Fruit fly (Drosophila melanogaster) whole organism, embryonic: Measurements from ENCODE around the gene Drsl4.
A peak's percentile ranks its signal among the peaks of the same experiment; 100 is the strongest.

ENCODE experiments used
- Asciz ChIP-seq: fragments of 200-800 bp; sonication (Bioruptor generic); optimal IDR thresholded peaks from 2 replicates; lab custom pipeline; 2017; ENCODE audit warnings: missing biosample characterization, mild to moderate bottlenecking, missing genetic modification characterization, missing genetic modification reagents
- CG1233 ChIP-seq: fragments of 200-800 bp; sonication (Bioruptor generic); optimal IDR thresholded peaks from 4 replicates; lab custom pipeline; 2018; ENCODE audit warnings: missing biosample characterization, mild to moderate bottlenecking, missing genetic modification characterization
- CG13123 ChIP-seq: fragments of 200-800 bp; sonication (Bioruptor generic); optimal IDR thresholded peaks from 2 replicates; lab custom pipeline; 2016; ENCODE audit warnings: missing biosample characterization, missing genetic modification characterization
- CG13296 ChIP-seq: fragments of 200-800 bp; sonication (Bioruptor generic); optimal IDR thresholded peaks from 3 replicates; lab custom pipeline; 2018; ENCODE audit warnings: missing biosample characterization, mild to moderate bottlenecking, missing genetic modification characterization
- CG13775 ChIP-seq: fragments of 200-800 bp; sonication (Bioruptor generic); optimal IDR thresholded peaks from 3 replicates; lab custom pipeline; 2017; ENCODE audit warnings: missing biosample characterization, mild to moderate bottlenecking, missing genetic modification characterization
- CG15514 ChIP-seq: fragments of 200-800 bp; sonication (Bioruptor generic); optimal IDR thresholded peaks from 3 replicates; lab custom pipeline; 2017; ENCODE audit warnings: missing biosample characterization, missing genetic modification characterization, mild to moderate bottlenecking, moderate library complexity, missing genetic modification reagents
- CG1602 ChIP-seq: fragments of 200-800 bp; sonication (Bioruptor generic); optimal IDR thresholded peaks from 3 replicates; lab custom pipeline; 2016; ENCODE audit warnings: missing biosample characterization, missing genetic modification characterization
- CG16779 ChIP-seq: fragments of 200-800 bp; sonication (Bioruptor generic); IDR thresholded peaks from 2 replicates; pipeline ENCODE4 v1.3.6; 2022; ENCODE audit warnings: missing biosample characterization, missing genetic modification characterization
- CG1832 ChIP-seq: fragments of 200-800 bp; sonication (Bioruptor generic); optimal IDR thresholded peaks from 2 replicates; lab custom pipeline; 2017; ENCODE audit warnings: missing biosample characterization, mild to moderate bottlenecking, missing genetic modification characterization, inconsistent platforms
- CG2199 ChIP-seq: fragments of 200-800 bp; sonication (Bioruptor generic); IDR thresholded peaks from 3 replicates; pipeline ENCODE4 v1.3.6; 2022; ENCODE audit warnings: missing biosample characterization, missing genetic modification characterization
- CG2889 ChIP-seq: fragments of 200-800 bp; sonication (Bioruptor generic); IDR thresholded peaks from 3 replicates; pipeline ENCODE4 v1.3.6; 2022; ENCODE audit warnings: missing biosample characterization, missing genetic modification characterization
- CG3065 ChIP-seq: fragments of 200-800 bp; sonication (Bioruptor generic); optimal IDR thresholded peaks from 2 replicates; lab custom pipeline; 2016; ENCODE audit warnings: missing biosample characterization, missing genetic modification characterization
- CG34422 ChIP-seq: fragments of 200-800 bp; sonication (Bioruptor generic); IDR thresholded peaks from 3 replicates; pipeline ENCODE4 v1.3.6; 2022; ENCODE audit warnings: missing biosample characterization, missing genetic modification characterization
- CG4820 ChIP-seq: fragments of 200-800 bp; sonication (Bioruptor generic); optimal IDR thresholded peaks from 3 replicates; lab custom pipeline; 2016; ENCODE audit warnings: missing biosample characterization, missing genetic modification characterization
- CG5180 ChIP-seq: fragments of 200-800 bp; sonication (Bioruptor generic); optimal IDR thresholded peaks from 3 replicates; lab custom pipeline; 2017; ENCODE audit warnings: missing biosample characterization, missing genetic modification characterization, mild to moderate bottlenecking, moderate library complexity, missing genetic modification reagents
- CG6175 ChIP-seq: fragments of 200-800 bp; sonication (Bioruptor generic); IDR thresholded peaks from 3 replicates; pipeline ENCODE4 v1.3.6; 2022; ENCODE audit warnings: missing biosample characterization, missing genetic modification characterization
- CG7372 ChIP-seq: fragments of 200-800 bp; sonication (Bioruptor generic); IDR thresholded peaks from 2 replicates; pipeline ENCODE4 v1.3.6; 2022; ENCODE audit warnings: missing biosample characterization, missing genetic modification characterization
- CG7839 ChIP-seq: fragments of 200-800 bp; sonication (Bioruptor generic); optimal IDR thresholded peaks from 3 replicates; lab custom pipeline; 2018; ENCODE audit warnings: missing biosample characterization, mild to moderate bottlenecking, missing genetic modification characterization, moderate library complexity
- CG9215 ChIP-seq: fragments of 200-800 bp; sonication (Bioruptor generic); IDR thresholded peaks from 2 replicates; pipeline ENCODE4 v1.3.6; 2022; ENCODE audit warnings: missing biosample characterization, missing genetic modification characterization
- CG9932 ChIP-seq: fragments of 200-800 bp; sonication (Bioruptor generic); IDR thresholded peaks from 2 replicates; pipeline ENCODE4 v1.3.6; 2022; ENCODE audit warnings: missing biosample characterization, missing genetic modification characterization
- D19B ChIP-seq: fragments of 200-800 bp; sonication (Bioruptor generic); optimal IDR thresholded peaks from 2 replicates; lab custom pipeline; 2017; ENCODE audit warnings: missing biosample characterization, mild to moderate bottlenecking, missing genetic modification characterization
- Dfd ChIP-seq, 2 experiments: fragments of >200 bp; optimal IDR thresholded peaks; 2 replicates each; lab custom pipeline; 2017; ENCODE audit warnings: missing biosample characterization in 2 of 2, missing genetic modification characterization in 2 of 2
- Dll ChIP-seq: fragments of 200-800 bp; sonication (Bioruptor generic); IDR thresholded peaks from 4 replicates; pipeline ENCODE4 v1.3.6; 2022; ENCODE audit warnings: missing biosample characterization, missing genetic modification characterization; ENCODE audit not compliant: partially characterized antibody
- Doc3 ChIP-seq: fragments of 200-800 bp; sonication (Bioruptor generic); IDR thresholded peaks from 3 replicates; pipeline ENCODE4 v1.3.6; 2022; ENCODE audit warnings: missing biosample characterization, missing genetic modification characterization; ENCODE audit not compliant: partially characterized antibody
- E2f1 ChIP-seq: fragments of 200-800 bp; sonication (Bioruptor generic); IDR thresholded peaks from 2 replicates; pipeline ENCODE4 v1.3.6; 2022; ENCODE audit warnings: missing biosample characterization, missing genetic modification characterization
- Fer1 ChIP-seq: fragments of 200-800 bp; sonication (Bioruptor generic); optimal IDR thresholded peaks from 2 replicates; lab custom pipeline; 2017; ENCODE audit warnings: missing biosample characterization, mild to moderate bottlenecking, missing genetic modification characterization
- Fer3 ChIP-seq: fragments of 200-800 bp; sonication (Bioruptor generic); optimal IDR thresholded peaks from 2 replicates; lab custom pipeline; 2018; ENCODE audit warnings: missing biosample characterization, mild to moderate bottlenecking, missing genetic modification characterization, moderate library complexity
- Lim3 ChIP-seq: fragments of 200-800 bp; sonication (Bioruptor generic); IDR thresholded peaks from 2 replicates; pipeline ENCODE4 v1.3.6; 2022; ENCODE audit warnings: missing biosample characterization, missing genetic modification characterization
- Spps ChIP-seq: fragments of 200-800 bp; sonication (Bioruptor generic); optimal IDR thresholded peaks from 2 replicates; lab custom pipeline; 2018; ENCODE audit warnings: missing biosample characterization, mild to moderate bottlenecking, missing genetic modification characterization
- Xrp1 ChIP-seq: fragments of 200-800 bp; sonication (Bioruptor generic); IDR thresholded peaks from 2 replicates; pipeline ENCODE4 v1.3.6; 2022; ENCODE audit warnings: missing biosample characterization, missing genetic modification characterization
- al ChIP-seq: fragments of 200-800 bp; sonication (Bioruptor generic); IDR thresholded peaks from 2 replicates; pipeline ENCODE4 v1.3.6; 2022; ENCODE audit warnings: missing biosample characterization, missing genetic modification characterization
- cad ChIP-seq: fragments of >200 bp; optimal IDR thresholded peaks from 2 replicates; lab custom pipeline; 2017; ENCODE audit warnings: missing biosample characterization, missing genetic modification characterization
- cato ChIP-seq: fragments of 200-800 bp; sonication (Bioruptor generic); optimal IDR thresholded peaks from 2 replicates; lab custom pipeline; 2016; ENCODE audit warnings: missing biosample characterization, missing genetic modification characterization, borderline replicate concordance
- chm ChIP-seq: fragments of 200-800 bp; sonication (Bioruptor generic); IDR thresholded peaks from 2 replicates; pipeline ENCODE4 v1.3.6; 2022; ENCODE audit warnings: missing biosample characterization, missing genetic modification characterization
- croc ChIP-seq: fragments of 200-800 bp; sonication (Bioruptor generic); conservative IDR thresholded peaks from 3 replicates; pipeline ENCODE4 v1.3.6; 2022; ENCODE audit warnings: missing biosample characterization, missing genetic modification characterization
- crol ChIP-seq: fragments of 200-800 bp; sonication (Bioruptor generic); IDR thresholded peaks from 2 replicates; pipeline ENCODE4 v1.3.6; 2022; ENCODE audit warnings: missing biosample characterization, missing genetic modification characterization
- cwo ChIP-seq: fragments of 200-800 bp; sonication (Bioruptor generic); optimal IDR thresholded peaks from 3 replicates; lab custom pipeline; 2017; ENCODE audit warnings: missing biosample characterization, missing genetic modification characterization, mild to moderate bottlenecking, moderate library complexity, missing genetic modification reagents
- eve ChIP-seq, 2 experiments: fragments of >200 bp; optimal IDR thresholded peaks; 2 replicates each; lab custom pipeline; 2017; ENCODE audit warnings: missing biosample characterization in 2 of 2, missing genetic modification characterization in 2 of 2
- gem ChIP-seq: fragments of 200-800 bp; sonication (Bioruptor generic); optimal IDR thresholded peaks from 2 replicates; lab custom pipeline; 2019; ENCODE audit warnings: missing biosample characterization, mild to moderate bottlenecking, missing genetic modification characterization, moderate library complexity
- grn ChIP-seq: fragments of 200-800 bp; sonication (Bioruptor generic); optimal IDR thresholded peaks from 3 replicates; lab custom pipeline; 2017; ENCODE audit warnings: missing biosample characterization, missing genetic modification characterization
- hbn ChIP-seq: fragments of 200-800 bp; sonication (Bioruptor generic); IDR thresholded peaks from 2 replicates; pipeline ENCODE4 v1.3.6; 2022; ENCODE audit warnings: missing biosample characterization, missing genetic modification characterization; ENCODE audit not compliant: partially characterized antibody
- insv ChIP-seq, 2 experiments: fragments of 200-800 bp; sonication (Bioruptor generic); optimal IDR thresholded peaks; 3 replicates each; lab custom pipeline; 2016 to 2018; ENCODE audit warnings: missing biosample characterization in 2 of 2, missing genetic modification characterization in 2 of 2
- prd ChIP-seq, 3 experiments: fragments of >200 bp in 2 of 3; fragments of 200-800 bp in 1 of 3; sonication (Bioruptor generic) in 1 of 3; optimal IDR thresholded peaks in 2 of 3; IDR thresholded peaks in 1 of 3; 2 replicates in 2 of 3; 3 replicates in 1 of 3; pipeline versions ENCODE4 v1.3.6 to Lab custom; 2017 to 2022; ENCODE audit warnings: missing biosample characterization in 1 of 3, missing genetic modification characterization in 1 of 3
- repo ChIP-seq: fragments of 200-800 bp; sonication (Bioruptor generic); optimal IDR thresholded peaks from 2 replicates; lab custom pipeline; 2016; ENCODE audit warnings: missing biosample characterization, missing genetic modification characterization
- run ChIP-seq: fragments of 200-800 bp; sonication (Bioruptor generic); optimal IDR thresholded peaks from 3 replicates; lab custom pipeline; 2018; ENCODE audit warnings: missing biosample characterization, mild to moderate bottlenecking, missing genetic modification characterization
- sna ChIP-seq: fragments of 200-800 bp; sonication (Bioruptor generic); IDR thresholded peaks from 2 replicates; pipeline ENCODE4 v1.3.6; 2022; ENCODE audit warnings: missing biosample characterization, missing genetic modification characterization; ENCODE audit not compliant: partially characterized antibody
- so ChIP-seq: fragments of 200-800 bp; sonication (Bioruptor generic); IDR thresholded peaks from 3 replicates; pipeline ENCODE4 v1.3.6; 2022; ENCODE audit warnings: missing biosample characterization, missing genetic modification characterization
- ssp ChIP-seq: fragments of 200-800 bp; sonication (Bioruptor generic); IDR thresholded peaks from 2 replicates; pipeline ENCODE4 v1.3.6; 2022; ENCODE audit warnings: missing biosample characterization, missing genetic modification characterization

The Drsl4 gene

dm6 chr3L:3300345-3300744 lies 15.1 kb upstream of the Drsl4 start (continued):
- TF ChIP-seq CG1233 (peak; percentile 31), CG13123 (no peak), eve (GFP tag; optimal IDR thresholded peaks at IDR 0.05; lab: Kevin White, UChicago) (peak in 1 of 2 experiments; percentile 83)
- TF ChIP-seq, all 482 proteins: peak for 249

- TF ChIP-seq Spps (tag; lab: Kevin White, UChicago) (peak; percentile 71), repo (GFP tag; lab: Kevin White, UChicago) (peak; percentile 73), prd (optimal IDR thresholded peaks at IDR 0.05; lab: Kevin White, UChicago) (no peak), prd (GFP tag; IDR thresholded peaks at IDR 0.05; lab: Robert Waterston, UW) (peak; percentile 91), CG4820 (GFP tag; lab: Kevin White, UChicago) (peak; percentile 90), crol (GFP tag; lab: Robert Waterston, UW) (peak; percentile 96), grn (GFP tag; lab: Kevin White, UChicago) (peak; percentile 91), gem (tag; lab: Kevin White, UChicago) (peak; percentile 96), CG16779 (peak; percentile 61; the same call in 1 of the 2 replicates), chm (GFP tag; lab: Robert Waterston, UW) (peak; percentile 90), croc (GFP tag; lab: Robert Waterston, UW) (peak; percentile 76), CG1832 (no peak), Fer1 (GFP tag; lab: Kevin White, UChicago) (peak; percentile 96), Xrp1 (GFP tag; lab: Robert Waterston, UW) (peak; percentile 91), CG7839 (tag; lab: Kevin White, UChicago) (peak; percentile 95), CG6175 (peak; percentile 91), CG1602 (peak; percentile 90), Doc3 (GFP tag; lab: Robert Waterston, UW) (no peak), hbn (GFP tag; lab: Robert Waterston, UW) (0 out of 2 replicates have a peak, but pooled peaks have one; percentile 19), CG13296 (peak; percentile 94), cato (GFP tag; lab: Kevin White, UChicago) (peak; percentile 85), run (tag; lab: Kevin White, UChicago) (peak; percentile 90), CG9215 (GFP tag; lab: Robert Waterston, UW) (peak; percentile 69), ssp (GFP tag; lab: Robert Waterston, UW) (peak; percentile 74), CG13775 (GFP tag; lab: Kevin White, UChicago) (peak; percentile 84), CG34422 (GFP tag; lab: Robert Waterston, UW) (peak; percentile 90), D19B (GFP tag; lab: Kevin White, UChicago) (peak; percentile 74), E2f1 (GFP tag; lab: Robert Waterston, UW) (peak; percentile 90), CG5180 (peak; percentile 86), Asciz (peak; percentile 91), al (peak; percentile 79), CG9932 (GFP tag; lab: Robert Waterston, UW) (peak; percentile 70), sna (GFP tag; lab: Robert Waterston, UW) (no peak), Fer3 (peak; percentile 93), Dll (no peak), Dfd (GFP tag; optimal IDR thresholded peaks at IDR 0.05; lab: Kevin White, UChicago) (no peak), cad (no peak), CG7372 (GFP tag; lab: Robert Waterston, UW) (peak; percentile 83), CG15514 (peak; percentile 86), so (GFP tag; lab: Robert Waterston, UW) (peak; percentile 93), CG2889 (GFP tag; lab: Robert Waterston, UW) (peak; percentile 86), CG3065 (GFP tag; lab: Kevin White, UChicago) (peak; percentile 69), cwo (peak; percentile 92), CG2199 (GFP tag; lab: Robert Waterston, UW) (peak; percentile 77; the same call in 2 of the 3 replicates), Lim3 (GFP tag; lab: Robert Waterston, UW) (peak; percentile 75; the same call in 1 of the 2 replicates), insv (GFP tag; optimal IDR thresholded peaks at IDR 0.05; lab: Kevin White, UChicago) (peak in 1 of 2 experiments; percentile 27)
Observed at dm6 chr3L:3301171-3301738, 14.2 kb upstream of the Drsl4 start.
